Worm (Caenorhabditis elegans) whole organism, L4 larva: ENCODE data around the gene mpst-1.

Experiments used
- lin-39 ChIP-seq: fragments of 150-350 bp; optimal IDR thresholded peaks from 2 replicates; lab custom pipeline; 2014; ENCODE audit warnings: missing biosample characterization, missing genetic modification reagents, missing genetic modification characterization
- snpc-4 ChIP-seq: fragments of 150-350 bp; optimal IDR thresholded peaks from 2 replicates; lab custom pipeline; 2014; ENCODE audit warnings: missing biosample characterization, missing genetic modification characterization
- ztf-11 ChIP-seq: fragments of 150-350 bp; optimal IDR thresholded peaks from 2 replicates; lab custom pipeline; 2014; ENCODE audit warnings: missing biosample characterization, missing genetic modification characterization

DNA sequence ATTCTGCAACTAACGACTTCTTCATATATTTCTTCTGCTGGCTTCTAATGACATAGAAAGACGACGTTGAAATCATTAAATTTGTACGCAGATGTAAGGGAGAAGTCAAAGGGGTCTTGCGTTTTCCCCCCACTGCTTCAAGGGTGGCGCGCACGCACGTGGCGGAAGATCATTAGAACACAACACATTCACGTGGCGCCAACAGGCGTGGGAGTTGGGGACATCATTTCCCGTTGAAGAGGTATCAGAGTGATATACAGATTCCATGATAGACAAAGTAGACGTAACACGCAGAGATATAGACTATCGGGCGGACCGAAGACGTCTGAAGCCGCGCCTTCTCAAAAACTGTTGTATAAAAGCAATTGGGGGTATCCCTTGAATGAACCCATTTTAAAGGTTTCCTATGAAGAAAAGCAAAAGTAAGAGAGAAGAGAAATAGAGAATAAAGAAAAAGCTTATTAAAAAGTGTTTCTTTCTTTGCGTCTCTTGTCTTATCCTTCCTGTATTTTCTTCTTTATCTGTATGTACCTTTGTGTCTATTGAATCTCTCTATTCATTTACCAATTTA lies 27.5 kb downstream of the mpst-1 start:
- no peak for TF ChIP-seq snpc-4
- no peak for TF ChIP-seq ztf-11
- no peak for TF ChIP-seq lin-39 (tag; lab: Kevin White, UChicago)
